Worm (Caenorhabditis elegans): ENCODE data around the gene cct-5.

cct-5 gene

DNA sequence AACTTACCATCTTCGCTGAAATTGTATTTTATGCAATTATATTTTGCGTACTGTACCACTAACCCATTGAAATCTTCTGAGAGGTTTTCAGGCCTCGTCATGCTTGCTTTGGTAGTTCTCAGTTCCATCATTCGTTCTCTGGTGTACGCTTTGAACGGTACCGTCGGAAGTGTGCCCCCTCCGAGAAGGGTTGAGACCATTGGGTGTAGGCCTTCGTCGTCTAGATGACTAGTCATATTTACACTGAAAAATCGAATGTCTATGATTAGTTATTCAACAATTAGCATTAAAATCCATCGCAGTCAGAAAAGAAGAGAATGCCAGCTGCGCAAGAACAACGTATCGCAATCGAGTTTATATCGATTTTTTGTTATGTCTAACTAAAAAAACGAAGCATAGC is 33.0 kb downstream of the cct-5 start, which contains the start of gene ifet-1:
ifet-1 (minus strand) TSS at position 243 of the 400 bp plus-strand sequence.
- TF ChIP-seq fkh-2 (tag; optimal IDR thresholded peaks at IDR 0.05) (no peak), ama-1 (optimal IDR thresholded peaks at IDR 0.05) (peak; percentile 12)

DNA sequence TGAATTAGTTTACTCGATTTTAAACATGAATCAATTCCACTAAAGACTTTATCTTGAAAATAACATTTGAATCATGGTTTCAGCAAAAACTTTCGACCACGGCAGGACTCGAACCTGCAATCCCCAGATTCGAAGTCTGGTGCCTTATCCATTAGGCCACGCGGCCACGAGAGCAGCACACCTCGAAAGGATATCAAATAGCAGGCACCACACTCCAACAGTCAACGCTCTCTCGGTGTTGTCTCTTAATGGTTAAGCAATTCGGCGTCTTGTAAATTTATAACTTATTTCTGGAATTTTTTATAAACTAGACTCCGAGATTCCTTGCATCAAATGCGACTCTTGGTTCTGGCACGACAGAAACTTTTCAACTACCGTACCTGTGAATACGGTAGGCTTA is 37.1 kb downstream of the cct-5 start:
- TF ChIP-seq nfya-1 (tag; optimal IDR thresholded peaks at IDR 0.05; ENCODE audit: insufficient read depth) (peak; percentile 60), unc-39 (tag; optimal IDR thresholded peaks at IDR 0.05) (no peak), daf-12 (tag; optimal IDR thresholded peaks at IDR 0.05) (no peak), nhr-237 (tag; optimal IDR thresholded peaks at IDR 0.05) (no peak), eor-1 (tag; optimal IDR thresholded peaks at IDR 0.05) (no peak), nhr-23 (tag; optimal IDR thresholded peaks at IDR 0.05) (peak; percentile 56), jun-1 (tag; optimal IDR thresholded peaks at IDR 0.05) (peak; percentile 18), nhr-43 (tag; optimal IDR thresholded peaks at IDR 0.05; ENCODE audit: poor library complexity, severe bottlenecking) (peak; percentile 78), ztf-4 (tag; optimal IDR thresholded peaks at IDR 0.05) (no peak), unc-62 (GFP tag; optimal IDR thresholded peaks at IDR 0.05) (no peak), hmg-11 (tag; optimal IDR thresholded peaks at IDR 0.05) (no peak), ceh-9 (tag; optimal IDR thresholded peaks at IDR 0.05) (no peak), nhr-77 (tag; optimal IDR thresholded peaks at IDR 0.05) (no peak), pqm-1 (tag; optimal IDR thresholded peaks at IDR 0.05) (peak; percentile 8), nhr-25 (tag; optimal IDR thresholded peaks at IDR 0.05) (no peak), ceh-16 (tag; optimal IDR thresholded peaks at IDR 0.05) (no peak), egl-27 (tag; optimal IDR thresholded peaks at IDR 0.05) (peak; percentile 11), tbx-2 (tag; optimal IDR thresholded peaks at IDR 0.05) (peak; percentile 52), nhr-12 (tag; optimal IDR thresholded peaks at IDR 0.05) (no peak), lin-39 (tag; optimal IDR thresholded peaks at IDR 0.05) (peak; percentile 28), mml-1 (tag; optimal IDR thresholded peaks at IDR 0.05) (no peak), lin-15B (tag; optimal IDR thresholded peaks at IDR 0.05) (peak; percentile 31), lsy-12 (tag; optimal IDR thresholded peaks at IDR 0.05) (peak; percentile 89), ama-1 (optimal IDR thresholded peaks at IDR 0.05) (peak; percentile 46), ZK546.5 (tag; optimal IDR thresholded peaks at IDR 0.05) (no peak), fkh-2 (tag; optimal IDR thresholded peaks at IDR 0.05) (no peak), zag-1 (tag; optimal IDR thresholded peaks at IDR 0.05) (no peak), pha-4 (tag; optimal IDR thresholded peaks at IDR 0.05) (peak; percentile 40), snpc-4 (tag; optimal IDR thresholded peaks at IDR 0.05) (peak; percentile 28), ceh-82 (tag; optimal IDR thresholded peaks at IDR 0.05) (no peak), elt-2 (tag; optimal IDR thresholded peaks at IDR 0.05) (peak; percentile 48)

- TF ChIP-seq unc-39 (tag; optimal IDR thresholded peaks at IDR 0.05): no peak
- TF ChIP-seq nhr-77 (tag; optimal IDR thresholded peaks at IDR 0.05): no peak
- no peak for TF ChIP-seq daf-12 (tag; optimal IDR thresholded peaks at IDR 0.05)
- TF ChIP-seq ZK546.5 (tag; optimal IDR thresholded peaks at IDR 0.05): no peak
- no peak for TF ChIP-seq lin-15B (tag; optimal IDR thresholded peaks at IDR 0.05)
- TF ChIP-seq skn-1 (tag; optimal IDR thresholded peaks at IDR 0.05): no peak
- TF ChIP-seq R02D3.7 (tag; optimal IDR thresholded peaks at IDR 0.05): no peak
- no peak for TF ChIP-seq lin-39 (tag; optimal IDR thresholded peaks at IDR 0.05)
- TF ChIP-seq nhr-43 (tag; optimal IDR thresholded peaks at IDR 0.05; ENCODE audit: poor library complexity, severe bottlenecking): no peak
- TF ChIP-seq elt-2 (tag; optimal IDR thresholded peaks at IDR 0.05): no peak
- TF ChIP-seq ztf-4 (tag; optimal IDR thresholded peaks at IDR 0.05): no peak
- TF ChIP-seq ztf-11 (tag; optimal IDR thresholded peaks at IDR 0.05): no peak
- no peak for TF ChIP-seq nhr-23 (tag; optimal IDR thresholded peaks at IDR 0.05)
- TF ChIP-seq egl-27 (tag; optimal IDR thresholded peaks at IDR 0.05): no peak
- no peak for TF ChIP-seq tbx-2 (tag; optimal IDR thresholded peaks at IDR 0.05)
- no peak for TF ChIP-seq snpc-4 (tag; optimal IDR thresholded peaks at IDR 0.05)
- no peak for TF ChIP-seq fkh-2 (tag; optimal IDR thresholded peaks at IDR 0.05)
- no peak for TF ChIP-seq nhr-237 (tag; optimal IDR thresholded peaks at IDR 0.05)
- no peak for TF ChIP-seq fkh-10 (GFP tag; optimal IDR thresholded peaks at IDR 0.05)
These were observed 39.1 kb downstream of the cct-5 start, which contains the start of gene mstr-2 for ce11 chrIII:4468812-4469211. Gene mstr-2, plus strand, starts transcription at chrIII:4469112.

DNA sequence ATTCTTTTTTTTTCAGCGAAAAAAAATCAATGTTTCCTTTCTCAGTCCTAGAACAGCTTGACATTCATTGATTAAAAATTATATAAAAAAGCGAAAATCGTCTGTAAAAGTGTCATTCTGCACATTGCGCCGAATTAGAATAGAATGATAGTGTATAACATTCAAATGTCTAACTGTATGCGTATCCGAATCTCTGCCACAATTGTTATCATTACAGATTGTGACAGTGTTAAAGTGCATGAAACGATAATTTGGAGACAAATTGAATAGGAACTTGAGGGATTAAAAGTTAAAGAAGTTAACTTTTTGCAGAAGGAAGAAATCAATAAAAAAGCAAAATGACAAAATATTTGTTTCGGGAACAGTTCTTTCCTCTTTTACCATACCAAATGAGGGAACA is 39.5 kb downstream of the cct-5 start:
- TF ChIP-seq elt-2 (tag; optimal IDR thresholded peaks at IDR 0.05): peak; percentile 64
- TF ChIP-seq R02D3.7 (tag; optimal IDR thresholded peaks at IDR 0.05): no peak
- peak; percentile 6 for TF ChIP-seq pqm-1 (tag; optimal IDR thresholded peaks at IDR 0.05)

Measured in whole organism, L3 larva.